Worm (Caenorhabditis elegans) whole organism, early embryonic: ENCODE measurements around the gene col-176.

ENCODE experiments used
- B0310.2 ChIP-seq: sonication (generic microtip); optimal IDR thresholded peaks from 2 replicates; lab custom pipeline; 2016; ENCODE audit warnings: mild to moderate bottlenecking, missing genetic modification characterization, missing compliant biosample characterization
- F13C5.2 ChIP-seq: sonication (generic microtip); optimal IDR thresholded peaks from 2 replicates; lab custom pipeline; 2017; ENCODE audit warnings: mild to moderate bottlenecking, missing genetic modification characterization, inconsistent platforms, missing compliant biosample characterization
- aly-1 ChIP-seq: sonication (generic microtip); optimal IDR thresholded peaks from 2 replicates; lab custom pipeline; 2016; ENCODE audit warnings: missing genetic modification characterization, missing compliant biosample characterization
- ama-1 ChIP-seq: fragments of 150-350 bp; optimal IDR thresholded peaks from 2 replicates; lab custom pipeline; 2014
- ceh-13 ChIP-seq: fragments of 200-800 bp; sonication (Bioruptor generic); optimal IDR thresholded peaks from 2 replicates; lab custom pipeline; 2018; ENCODE audit warnings: mild to moderate bottlenecking, missing genetic modification characterization, missing compliant biosample characterization
- ceh-36 ChIP-seq: sonication (generic microtip); optimal IDR thresholded peaks from 2 replicates; lab custom pipeline; 2016; ENCODE audit warnings: missing genetic modification characterization, inconsistent platforms, missing compliant biosample characterization
- ets-7 ChIP-seq: sonication (generic microtip); optimal IDR thresholded peaks from 2 replicates; lab custom pipeline; 2016; ENCODE audit warnings: missing genotype, missing genetic modification characterization, missing compliant biosample characterization
- flt-1 ChIP-seq: fragments of 200-800 bp; sonication (Bioruptor generic); IDR thresholded peaks from 2 replicates; pipeline ENCODE4 v1.3.6; 2022; ENCODE audit warnings: missing genetic modification characterization, missing compliant biosample characterization
- hmbx-1 ChIP-seq: sonication (generic microtip); optimal IDR thresholded peaks from 2 replicates; lab custom pipeline; 2016; ENCODE audit warnings: mild to moderate bottlenecking, missing genetic modification characterization, missing compliant biosample characterization
- hmg-4 ChIP-seq: fragments of 200-800 bp; sonication (Bioruptor generic); optimal IDR thresholded peaks from 2 replicates; lab custom pipeline; 2018; ENCODE audit warnings: mild to moderate bottlenecking, missing genetic modification characterization, missing compliant biosample characterization
- hnd-1 ChIP-seq: sonication (generic microtip); optimal IDR thresholded peaks from 2 replicates; lab custom pipeline; 2016; ENCODE audit warnings: missing genetic modification characterization, missing compliant biosample characterization
- pes-1 ChIP-seq: fragments of 200-800 bp; sonication (Bioruptor generic); IDR thresholded peaks from 2 replicates; pipeline ENCODE4 v1.3.6; 2022; ENCODE audit warnings: missing genetic modification reagents, missing genetic modification characterization, missing compliant biosample characterization
- scrt-1 ChIP-seq: fragments of 200-800 bp; sonication (Bioruptor generic); IDR thresholded peaks from 2 replicates; pipeline ENCODE4 v1.3.6; 2022; ENCODE audit warnings: missing genetic modification characterization, missing compliant biosample characterization
- sea-1 ChIP-seq: fragments of 200-800 bp; sonication (Bioruptor generic); conservative IDR thresholded peaks from 2 replicates; pipeline ENCODE4 v1.3.6; 2022; ENCODE audit warnings: missing genetic modification characterization, missing compliant biosample characterization
- tbx-11 ChIP-seq: fragments of 200-800 bp; sonication (Bioruptor generic); IDR thresholded peaks from 2 replicates; pipeline ENCODE4 v1.3.6; 2022; ENCODE audit warnings: missing genetic modification characterization, missing compliant biosample characterization
- tbx-37 ChIP-seq: fragments of 200-800 bp; sonication (Bioruptor generic); conservative IDR thresholded peaks from 2 replicates; pipeline ENCODE4 v1.3.6; 2022; ENCODE audit warnings: missing genetic modification reagents, missing genetic modification characterization, missing compliant biosample characterization
- tra-4 ChIP-seq: sonication (generic microtip); optimal IDR thresholded peaks from 2 replicates; lab custom pipeline; 2017; ENCODE audit warnings: missing genetic modification characterization, missing compliant biosample characterization

Gene col-176

ce11 chrX:10077297-10077696, at the start of gene col-176:
TSS of gene col-176 (plus strand) at chrX:10077597.
- TF ChIP-seq sea-1 (GFP tag; lab: Robert Waterston, UW), result no peak
- TF ChIP-seq pes-1 (GFP tag; lab: Robert Waterston, UW), result no peak
- TF ChIP-seq flt-1 (GFP tag; lab: Robert Waterston, UW), result no peak
- no peak for TF ChIP-seq aly-1
- TF ChIP-seq hmg-4 (GFP tag; lab: Kevin White, UChicago), result no peak
- TF ChIP-seq tbx-11, result no peak
- no peak for TF ChIP-seq ceh-13 (GFP tag; lab: Kevin White, UChicago)
- TF ChIP-seq ets-7 (tag; lab: Kevin White, UChicago), result no peak
- TF ChIP-seq ama-1, result no peak
- TF ChIP-seq scrt-1, result no peak
- TF ChIP-seq ceh-36 (tag; lab: Kevin White, UChicago), result no peak

- TF ChIP-seq tbx-37, result no peak
- TF ChIP-seq B0310.2 (tag; lab: Kevin White, UChicago), result no peak
- no peak for TF ChIP-seq ceh-13 (GFP tag; lab: Kevin White, UChicago)
- TF ChIP-seq ets-7 (tag; lab: Kevin White, UChicago), result no peak
- TF ChIP-seq pes-1 (GFP tag; lab: Robert Waterston, UW), result no peak
- TF ChIP-seq flt-1 (GFP tag; lab: Robert Waterston, UW), result no peak
- TF ChIP-seq ceh-36 (tag; lab: Kevin White, UChicago), result no peak
- no peak for TF ChIP-seq ama-1
- no peak for TF ChIP-seq sea-1 (GFP tag; lab: Robert Waterston, UW)
- no peak for TF ChIP-seq F13C5.2
- TF ChIP-seq hmbx-1 (tag; lab: Kevin White, UChicago), result no peak
- no peak for TF ChIP-seq scrt-1
- TF ChIP-seq tbx-11, result no peak
- no peak for TF ChIP-seq tra-4 (tag; lab: Kevin White, UChicago)
- TF ChIP-seq aly-1, result no peak
- no peak for TF ChIP-seq hnd-1 (tag; lab: Kevin White, UChicago)
Measured at ce11 chrX:10030836-10031235, 46.6 kb upstream of the col-176 start, which contains the start of gene sek-6. TSS of gene sek-6 (plus strand) at chrX:10031150.

- TF ChIP-seq hmbx-1 (tag; lab: Kevin White, UChicago) (no peak), ama-1 (no peak)
Measured at ce11 chrX:10044473-10044872, 32.9 kb upstream of the col-176 start.

ce11 chrX:10047325-10047724, 30.1 kb upstream of the col-176 start, which contains the start of gene ZC374.2:
TSS of gene ZC374.2 (minus strand) at chrX:10047425.
- TF ChIP-seq ceh-13 (GFP tag; lab: Kevin White, UChicago), result no peak
- TF ChIP-seq sea-1 (GFP tag; lab: Robert Waterston, UW), result no peak
- TF ChIP-seq F13C5.2, result no peak
- TF ChIP-seq hmbx-1 (tag; lab: Kevin White, UChicago), result no peak
- no peak for TF ChIP-seq ceh-36 (tag; lab: Kevin White, UChicago)
- TF ChIP-seq ets-7 (tag; lab: Kevin White, UChicago), result no peak
- no peak for TF ChIP-seq pes-1 (GFP tag; lab: Robert Waterston, UW)
- no peak for TF ChIP-seq scrt-1

- TF ChIP-seq tbx-37, result no peak
- no peak for TF ChIP-seq hmg-4 (GFP tag; lab: Kevin White, UChicago)
- TF ChIP-seq sea-1 (GFP tag; lab: Robert Waterston, UW), result no peak
- TF ChIP-seq aly-1, result no peak
- no peak for TF ChIP-seq B0310.2 (tag; lab: Kevin White, UChicago)
- no peak for TF ChIP-seq tra-4 (tag; lab: Kevin White, UChicago)
- no peak for TF ChIP-seq ets-7 (tag; lab: Kevin White, UChicago)
- no peak for TF ChIP-seq ceh-36 (tag; lab: Kevin White, UChicago)
- no peak for TF ChIP-seq pes-1 (GFP tag; lab: Robert Waterston, UW)
- no peak for TF ChIP-seq flt-1 (GFP tag; lab: Robert Waterston, UW)
- TF ChIP-seq ceh-13 (GFP tag; lab: Kevin White, UChicago), result no peak
- TF ChIP-seq ama-1, result no peak
- TF ChIP-seq F13C5.2, result no peak
- TF ChIP-seq hnd-1 (tag; lab: Kevin White, UChicago), result no peak
Measured at ce11 chrX:10049160-10049559, 28.2 kb upstream of the col-176 start, which contains the start of gene gnrr-3. TSS of gene gnrr-3 (plus strand) at chrX:10049460.

- no peak for TF ChIP-seq B0310.2 (tag; lab: Kevin White, UChicago)
- TF ChIP-seq F13C5.2, result no peak
- no peak for TF ChIP-seq flt-1 (GFP tag; lab: Robert Waterston, UW)
- no peak for TF ChIP-seq hmg-4 (GFP tag; lab: Kevin White, UChicago)
- TF ChIP-seq ets-7 (tag; lab: Kevin White, UChicago), result no peak
- no peak for TF ChIP-seq tra-4 (tag; lab: Kevin White, UChicago)
- no peak for TF ChIP-seq scrt-1
- TF ChIP-seq ceh-36 (tag; lab: Kevin White, UChicago), result no peak
- no peak for TF ChIP-seq ama-1
- no peak for TF ChIP-seq tbx-11
- no peak for TF ChIP-seq aly-1
- no peak for TF ChIP-seq sea-1 (GFP tag; lab: Robert Waterston, UW)
- TF ChIP-seq hnd-1 (tag; lab: Kevin White, UChicago), result no peak
- no peak for TF ChIP-seq pes-1 (GFP tag; lab: Robert Waterston, UW)
- TF ChIP-seq hmbx-1 (tag; lab: Kevin White, UChicago), result no peak
- no peak for TF ChIP-seq ceh-13 (GFP tag; lab: Kevin White, UChicago)
- TF ChIP-seq tbx-37, result no peak
Measured at ce11 chrX:10051625-10052024, 25.8 kb upstream of the col-176 start.

ce11 chrX:10053742-10054409, 23.5 kb upstream of the col-176 start, which contains the start of gene cbs-1:
TSS of gene cbs-1 (plus strand) at chrX:10054275.
- TF ChIP-seq aly-1, result no peak
- TF ChIP-seq tbx-37, result no peak
- TF ChIP-seq ama-1, result no peak
- TF ChIP-seq ceh-13 (GFP tag; lab: Kevin White, UChicago), result no peak
- TF ChIP-seq hmg-4 (GFP tag; lab: Kevin White, UChicago), result no peak
- TF ChIP-seq sea-1 (GFP tag; lab: Robert Waterston, UW), result no peak
